Fruit fly (Drosophila melanogaster): ENCODE measurements around the gene mei-217.

DNA sequence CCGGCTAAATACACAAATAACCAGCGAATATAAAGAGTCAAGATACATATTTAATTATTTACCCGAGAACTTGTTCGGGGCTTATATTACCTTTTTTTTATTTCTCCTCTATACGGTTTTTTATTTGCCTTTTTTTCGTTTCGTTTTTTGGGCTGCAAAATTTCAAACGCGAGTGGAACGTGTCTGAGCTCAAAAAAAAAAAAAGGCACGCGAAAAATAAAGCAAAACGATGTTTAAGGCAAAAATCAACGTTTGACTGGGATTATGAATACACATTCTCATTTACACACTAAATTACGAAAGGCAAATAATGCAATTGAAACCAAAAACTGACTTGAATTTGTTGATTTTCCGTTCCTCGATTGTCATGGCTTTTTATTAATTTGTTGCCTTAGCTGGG is 33.1 kb downstream of the mei-217 start:
- no peak for TF ChIP-seq ss (GFP tag; optimal IDR thresholded peaks at IDR 0.05)
- no peak for TF ChIP-seq Sox102F (GFP tag; optimal IDR thresholded peaks at IDR 0.05)
- no peak for TF ChIP-seq CG6808 (GFP tag; optimal IDR thresholded peaks at IDR 0.05)
- TF ChIP-seq achi (GFP tag; optimal IDR thresholded peaks at IDR 0.05): no peak
